Fruit fly (Drosophila melanogaster) whole organism, adult: Measurements from ENCODE around the gene IKKepsilon.

Experiments used
- CG11617 ChIP-seq: fragments of 200-800 bp; sonication (Bioruptor generic); optimal IDR thresholded peaks from 2 replicates; lab custom pipeline; 2017; ENCODE audit warnings: mild to moderate bottlenecking, missing biosample characterization, missing genetic modification reagents, missing genetic modification characterization
- CG12768 ChIP-seq: fragments of 200-800 bp; sonication (Bioruptor generic); optimal IDR thresholded peaks from 2 replicates; lab custom pipeline; 2017; ENCODE audit warnings: missing biosample characterization, missing genetic modification characterization, mild to moderate bottlenecking, moderate library complexity, missing genetic modification reagents
- CG14711 ChIP-seq: fragments of 200-800 bp; sonication (Bioruptor generic); optimal IDR thresholded peaks from 2 replicates; lab custom pipeline; 2018; ENCODE audit warnings: missing biosample characterization, mild to moderate bottlenecking, missing genetic modification characterization, moderate library complexity
- CG1620 ChIP-seq: fragments of 200-800 bp; sonication (Bioruptor generic); optimal IDR thresholded peaks from 2 replicates; lab custom pipeline; 2016; ENCODE audit warnings: missing biosample characterization, missing genetic modification characterization
- CG33017 ChIP-seq: fragments of 200-800 bp; sonication (Bioruptor generic); optimal IDR thresholded peaks from 2 replicates; lab custom pipeline; 2018; ENCODE audit warnings: missing biosample characterization, mild to moderate bottlenecking, missing genetic modification characterization, moderate library complexity
- CG5204 ChIP-seq: fragments of 200-800 bp; sonication (Bioruptor generic); optimal IDR thresholded peaks from 2 replicates; lab custom pipeline; 2016; ENCODE audit warnings: missing biosample characterization, missing genetic modification characterization
- CG7045 ChIP-seq: fragments of 200-800 bp; sonication (Bioruptor generic); optimal IDR thresholded peaks from 2 replicates; lab custom pipeline; 2017; ENCODE audit warnings: missing biosample characterization, mild to moderate bottlenecking, missing genetic modification characterization
- CG7101 ChIP-seq: fragments of 200-800 bp; sonication (Bioruptor generic); optimal IDR thresholded peaks from 2 replicates; lab custom pipeline; 2018; ENCODE audit warnings: missing biosample characterization, mild to moderate bottlenecking, missing genetic modification characterization, moderate library complexity
- Clk ChIP-seq: fragments of 200-800 bp; sonication (Bioruptor generic); optimal IDR thresholded peaks from 2 replicates; lab custom pipeline; 2017; ENCODE audit warnings: missing biosample characterization, missing genetic modification characterization
- Crg-1 ChIP-seq: fragments of 200-800 bp; sonication (Bioruptor generic); optimal IDR thresholded peaks from 2 replicates; lab custom pipeline; 2016; ENCODE audit warnings: missing biosample characterization, missing genetic modification characterization
- Hr96 ChIP-seq: fragments of 200-800 bp; sonication (Bioruptor generic); optimal IDR thresholded peaks from 2 replicates; lab custom pipeline; 2016; ENCODE audit warnings: missing biosample characterization, missing genetic modification characterization
- Mnt ChIP-seq: fragments of 200-800 bp; sonication (Bioruptor generic); optimal IDR thresholded peaks from 2 replicates; lab custom pipeline; 2016; ENCODE audit warnings: missing biosample characterization, mild to moderate bottlenecking, missing genetic modification characterization
- bab1 ChIP-seq: fragments of 200-800 bp; sonication (Bioruptor generic); optimal IDR thresholded peaks from 3 replicates; lab custom pipeline; 2019; ENCODE audit warnings: missing biosample characterization, mild to moderate bottlenecking, missing genetic modification characterization, moderate library complexity
- cic ChIP-seq: fragments of 200-800 bp; sonication (Bioruptor generic); optimal IDR thresholded peaks from 2 replicates; lab custom pipeline; 2017; ENCODE audit warnings: missing biosample characterization, mild to moderate bottlenecking, missing genetic modification characterization, moderate library complexity
- cnc ChIP-seq, 2 experiments: fragments of >200 bp; optimal IDR thresholded peaks; 2 replicates each; lab custom pipeline; 2017
- kay ChIP-seq: fragments of 200-800 bp; sonication (Bioruptor generic); peaks from one replicate; lab custom pipeline; 2016; ENCODE audit warnings: missing biosample characterization, missing genetic modification characterization, borderline replicate concordance
- ovo ChIP-seq: fragments of 200-800 bp; sonication (Bioruptor generic); optimal IDR thresholded peaks from 2 replicates; lab custom pipeline; 2016; ENCODE audit warnings: missing biosample characterization, missing genetic modification characterization
- pad ChIP-seq: fragments of 200-800 bp; sonication (Bioruptor generic); optimal IDR thresholded peaks from 3 replicates; lab custom pipeline; 2017; ENCODE audit warnings: missing biosample characterization, missing genetic modification characterization, mild to moderate bottlenecking, moderate library complexity, missing genetic modification reagents
- tj ChIP-seq: fragments of 200-800 bp; sonication (Bioruptor generic); optimal IDR thresholded peaks from 3 replicates; lab custom pipeline; 2017; ENCODE audit warnings: missing biosample characterization, mild to moderate bottlenecking, missing genetic modification characterization, moderate library complexity
- toe ChIP-seq: fragments of 200-800 bp; sonication (Bioruptor generic); optimal IDR thresholded peaks from 2 replicates; lab custom pipeline; 2016; ENCODE audit warnings: missing biosample characterization, missing genetic modification characterization

Gene IKKepsilon

DNA sequence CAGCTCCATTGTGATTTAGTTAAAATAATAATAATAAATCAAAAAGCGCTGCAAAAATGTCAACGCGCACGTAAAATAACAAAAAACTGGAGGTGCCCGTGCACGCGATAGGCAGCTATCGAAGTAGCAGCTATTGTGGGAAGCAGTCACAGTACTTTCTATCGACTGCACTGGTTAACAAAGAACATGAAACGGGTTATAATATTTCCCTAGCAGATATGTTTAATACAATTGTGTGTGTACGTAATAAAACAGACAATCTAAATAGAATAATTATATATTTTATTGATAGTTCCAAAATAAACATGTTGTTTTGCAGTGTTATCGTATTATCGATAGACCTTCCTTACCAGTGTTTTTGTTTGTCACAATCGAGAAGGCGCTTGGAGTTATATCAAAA, at the start of gene IKKepsilon, which contains the start of gene CG31678:
Gene IKKepsilon, plus strand, starts transcription at position 171 of the 400 bp plus-strand sequence.
Gene CG31678, minus strand, starts transcription at position 67 of the 400 bp plus-strand sequence.
- TF ChIP-seq Mnt (GFP tag; lab: Kevin White, UChicago) (peak; percentile 46), CG12768 (GFP tag; lab: Kevin White, UChicago) (no peak), cic (peak; percentile 47), Hr96 (GFP tag; lab: Kevin White, UChicago) (no peak), CG7045 (peak; percentile 13), Clk (no peak), CG1620 (GFP tag; lab: Kevin White, UChicago) (peak; percentile 10), CG11617 (GFP tag; lab: Kevin White, UChicago) (peak; percentile 23), pad (peak; percentile 15), bab1 (peak; percentile 58), kay (peak; percentile 64), CG5204 (GFP tag; lab: Kevin White, UChicago) (no peak), tj (peak; percentile 21), toe (GFP tag; lab: Kevin White, UChicago) (peak; percentile 20), CG33017 (tag; lab: Kevin White, UChicago) (peak; percentile 29), CG7101 (tag; lab: Kevin White, UChicago) (peak; percentile 37), CG14711 (tag; lab: Kevin White, UChicago) (peak; percentile 45), Crg-1 (GFP tag; lab: Kevin White, UChicago) (peak; percentile 23), cnc (optimal IDR thresholded peaks at IDR 0.05; lab: Kevin White, UChicago) (no peak), ovo (GFP tag; lab: Kevin White, UChicago) (no peak)

dm6 chr2L:20634215-20634614, 41.6 kb upstream of the IKKepsilon start, which contains the start of gene CG17472:
Gene CG17472 (plus strand): TSS chr2L:20634515.
- no peak for TF ChIP-seq tj
- TF ChIP-seq pad: no peak
- no peak for TF ChIP-seq bab1
- TF ChIP-seq ovo (GFP tag; lab: Kevin White, UChicago): no peak
- no peak for TF ChIP-seq CG5204 (GFP tag; lab: Kevin White, UChicago)

- TF ChIP-seq cic (no peak), ovo (GFP tag; lab: Kevin White, UChicago) (no peak), Crg-1 (GFP tag; lab: Kevin White, UChicago) (no peak), tj (no peak), CG7045 (no peak), pad (no peak), Mnt (GFP tag; lab: Kevin White, UChicago) (no peak), bab1 (no peak), Clk (no peak)
Measured at dm6 chr2L:20638413-20638812, 37.4 kb upstream of the IKKepsilon start.

DNA sequence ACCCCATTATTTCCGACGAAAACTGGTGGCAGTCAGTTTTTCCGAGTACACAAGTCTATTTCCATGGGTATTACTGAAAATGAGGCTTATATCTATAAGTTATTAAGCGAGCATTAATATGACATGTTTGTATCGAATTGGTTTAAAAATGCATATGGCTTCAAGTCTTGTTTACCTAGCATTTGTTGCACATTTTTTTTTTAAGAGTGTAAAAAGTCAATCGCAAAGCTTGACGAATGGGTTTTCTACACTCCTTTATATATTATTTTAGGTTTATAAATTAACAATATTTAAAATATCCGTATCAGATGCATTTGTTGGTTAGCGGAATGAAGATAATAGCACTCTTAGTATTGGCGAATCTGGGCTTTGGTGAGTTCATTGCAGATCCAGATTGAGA, 36.0 kb upstream of the IKKepsilon start, which contains the start of gene CG31680:
Gene CG31680, plus strand, starts transcription at position 301 of the 400 bp plus-strand sequence.
- TF ChIP-seq ovo (GFP tag; lab: Kevin White, UChicago) (no peak), bab1 (no peak), Clk (no peak), Mnt (GFP tag; lab: Kevin White, UChicago) (no peak), cnc (optimal IDR thresholded peaks at IDR 0.05; lab: Kevin White, UChicago) (no peak), Hr96 (GFP tag; lab: Kevin White, UChicago) (no peak), CG12768 (GFP tag; lab: Kevin White, UChicago) (no peak), Crg-1 (GFP tag; lab: Kevin White, UChicago) (no peak), tj (no peak), CG1620 (GFP tag; lab: Kevin White, UChicago) (no peak), CG5204 (GFP tag; lab: Kevin White, UChicago) (no peak)

DNA sequence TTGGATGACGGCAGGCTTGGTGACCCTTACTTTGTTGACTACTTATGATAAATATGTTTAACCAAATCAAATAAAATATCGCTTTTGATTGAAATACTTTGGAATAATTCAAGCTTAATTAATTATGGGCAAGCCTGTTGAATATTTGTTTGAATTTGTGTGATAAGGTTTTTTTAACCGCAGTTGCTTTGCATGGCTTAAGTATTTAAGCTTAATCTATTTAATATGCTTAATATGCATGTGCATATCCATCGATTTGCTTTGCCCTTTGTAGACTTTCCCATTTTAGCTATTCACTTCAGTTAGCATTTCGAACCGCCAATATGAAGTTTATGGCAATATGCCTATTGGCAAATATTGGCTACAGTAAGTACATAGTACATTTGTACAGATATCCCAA, 35.2 kb upstream of the IKKepsilon start, which contains the start of gene Sfp38D:
Gene Sfp38D, plus strand, starts transcription at position 301 of the 400 bp plus-strand sequence.
- TF ChIP-seq CG12768 (GFP tag; lab: Kevin White, UChicago): no peak
- TF ChIP-seq cnc (optimal IDR thresholded peaks at IDR 0.05; lab: Kevin White, UChicago): no peak
- no peak for TF ChIP-seq Crg-1 (GFP tag; lab: Kevin White, UChicago)
- TF ChIP-seq CG7045: no peak
- TF ChIP-seq CG11617 (GFP tag; lab: Kevin White, UChicago): no peak
- TF ChIP-seq Hr96 (GFP tag; lab: Kevin White, UChicago): no peak
- TF ChIP-seq pad: no peak
- TF ChIP-seq CG33017 (tag; lab: Kevin White, UChicago): no peak
- no peak for TF ChIP-seq Mnt (GFP tag; lab: Kevin White, UChicago)
- no peak for TF ChIP-seq kay
- TF ChIP-seq toe (GFP tag; lab: Kevin White, UChicago): no peak
- no peak for TF ChIP-seq CG14711 (tag; lab: Kevin White, UChicago)
- TF ChIP-seq tj: no peak
- TF ChIP-seq CG1620 (GFP tag; lab: Kevin White, UChicago): no peak
- no peak for TF ChIP-seq Clk

DNA sequence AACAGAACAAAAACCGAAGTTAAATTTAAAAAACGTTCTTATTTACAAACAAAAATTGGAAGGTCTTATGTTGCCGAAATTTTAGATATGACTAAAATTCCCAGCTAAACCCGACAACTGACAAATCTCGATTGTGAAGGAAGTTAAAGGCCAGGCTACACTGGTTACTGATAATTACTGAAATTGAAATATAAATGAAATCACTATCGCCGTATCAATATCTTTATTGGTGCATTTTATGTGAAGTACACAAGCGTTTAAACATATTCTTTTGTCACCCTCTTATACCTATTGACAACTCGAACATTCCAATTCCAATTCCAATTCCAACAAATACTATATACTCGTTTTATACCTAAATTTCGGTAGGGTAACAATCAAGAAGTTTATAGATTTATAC, 32.7 kb upstream of the IKKepsilon start, which contains the start of gene CG17470:
Gene CG17470, minus strand, starts transcription at position 101 of the 400 bp plus-strand sequence.
- TF ChIP-seq CG33017 (tag; lab: Kevin White, UChicago): no peak
- no peak for TF ChIP-seq CG14711 (tag; lab: Kevin White, UChicago)
- TF ChIP-seq CG7045: no peak
- no peak for TF ChIP-seq CG1620 (GFP tag; lab: Kevin White, UChicago)
- no peak for TF ChIP-seq bab1
- TF ChIP-seq tj: no peak
- no peak for TF ChIP-seq Crg-1 (GFP tag; lab: Kevin White, UChicago)
- no peak for TF ChIP-seq Clk
- no peak for TF ChIP-seq ovo (GFP tag; lab: Kevin White, UChicago)
- TF ChIP-seq Mnt (GFP tag; lab: Kevin White, UChicago): no peak
- TF ChIP-seq cnc (optimal IDR thresholded peaks at IDR 0.05; lab: Kevin White, UChicago): no peak
- no peak for TF ChIP-seq Hr96 (GFP tag; lab: Kevin White, UChicago)
- no peak for TF ChIP-seq kay
- TF ChIP-seq CG5204 (GFP tag; lab: Kevin White, UChicago): no peak
